Worm (Caenorhabditis elegans) whole organism, young adult: ENCODE data around the gene F23F1.6.

ENCODE experiments used
- B0035.1 ChIP-seq: sonication (generic microtip); optimal IDR thresholded peaks from 2 replicates; lab custom pipeline; 2016; ENCODE audit warnings: missing genetic modification characterization, mild to moderate bottlenecking, missing compliant biosample characterization, missing genotype, missing genetic modification reagents
- B0261.1 ChIP-seq: sonication (generic microtip); optimal IDR thresholded peaks from 2 replicates; lab custom pipeline; 2016; ENCODE audit warnings: mild to moderate bottlenecking, missing genetic modification characterization, moderate library complexity, missing compliant biosample characterization
- F23B12.7 ChIP-seq: sonication (generic microtip); optimal IDR thresholded peaks from 2 replicates; lab custom pipeline; 2017; ENCODE audit warnings: missing genetic modification characterization, mild to moderate bottlenecking, missing compliant biosample characterization, antibody characterized with exemption, moderate library complexity; ENCODE audit not compliant: insufficient read depth
- F37B4.10 ChIP-seq: fragments of 200-800 bp; sonication (Bioruptor generic); IDR thresholded peaks from 2 replicates; pipeline ENCODE4 v1.3.6; 2022; ENCODE audit warnings: missing genetic modification characterization, missing compliant biosample characterization
- F49E8.2 ChIP-seq: sonication (generic microtip); optimal IDR thresholded peaks from 3 replicates; lab custom pipeline; 2017; ENCODE audit warnings: missing genetic modification characterization, mild to moderate bottlenecking, missing compliant biosample characterization, antibody characterized with exemption, moderate library complexity; ENCODE audit not compliant: insufficient read depth
- F52B5.7 ChIP-seq: sonication (generic microtip); optimal IDR thresholded peaks from 2 replicates; lab custom pipeline; 2016; ENCODE audit warnings: mild to moderate bottlenecking, missing genetic modification characterization, missing compliant biosample characterization
- F55B11.4 ChIP-seq: sonication (generic microtip); optimal IDR thresholded peaks from 2 replicates; lab custom pipeline; 2016; ENCODE audit warnings: missing compliant biosample characterization, missing genetic modification characterization, borderline replicate concordance; ENCODE audit not compliant: insufficient read depth
- F57C9.4 ChIP-seq: sonication (generic microtip); optimal IDR thresholded peaks from 2 replicates; lab custom pipeline; 2017; ENCODE audit warnings: mild to moderate bottlenecking, missing genetic modification characterization, missing compliant biosample characterization
- T26A5.8 ChIP-seq: sonication (generic microtip); optimal IDR thresholded peaks from 2 replicates; lab custom pipeline; 2016; ENCODE audit warnings: missing genetic modification characterization, missing compliant biosample characterization
- Y53F4B.3 ChIP-seq: fragments of 200-800 bp; sonication (Bioruptor generic); IDR thresholded peaks from 2 replicates; pipeline ENCODE4 v1.3.6; 2022; ENCODE audit warnings: missing genetic modification reagents, missing genetic modification characterization, missing compliant biosample characterization
- Y53G8AR.9 ChIP-seq: fragments of 200-800 bp; sonication (Bioruptor generic); conservative IDR thresholded peaks from 2 replicates; pipeline ENCODE4 v1.3.6; 2022; ENCODE audit warnings: missing genetic modification reagents, missing genetic modification characterization, missing compliant biosample characterization
- Y95B8A.8 ChIP-seq: fragments of 200-800 bp; sonication (Bioruptor generic); IDR thresholded peaks from 2 replicates; pipeline ENCODE4 v1.3.6; 2022; ENCODE audit warnings: missing genetic modification reagents, missing genetic modification characterization, missing compliant biosample characterization
- ama-1 ChIP-seq, 3 experiments: fragments of 150-350 bp in 1 of 3; sonication (generic microtip) in 2 of 3; optimal IDR thresholded peaks; 2 replicates each; lab custom pipeline; 2014 to 2018; ENCODE audit warnings: missing biosample characterization in 2 of 3, missing genetic modification characterization in 2 of 3, missing genetic modification reagents in 2 of 3
- attf-3 ChIP-seq: fragments of 200-800 bp; sonication (Bioruptor generic); conservative IDR thresholded peaks from 2 replicates; pipeline ENCODE4 v1.3.6; 2022; ENCODE audit warnings: missing genetic modification reagents, missing genetic modification characterization, missing compliant biosample characterization
- attf-5 ChIP-seq: fragments of 200-800 bp; sonication (Bioruptor generic); optimal IDR thresholded peaks from 2 replicates; lab custom pipeline; 2018; ENCODE audit warnings: mild to moderate bottlenecking, missing genetic modification characterization, missing compliant biosample characterization
- bed-2 ChIP-seq: fragments of 200-800 bp; sonication (Bioruptor generic); IDR thresholded peaks from 2 replicates; pipeline ENCODE4 v1.3.6; 2022; ENCODE audit warnings: missing genetic modification reagents, missing genetic modification characterization, missing compliant biosample characterization
- ccch-3 ChIP-seq: fragments of 200-800 bp; sonication (Bioruptor generic); optimal IDR thresholded peaks from 2 replicates; lab custom pipeline; 2018; ENCODE audit warnings: mild to moderate bottlenecking, missing genetic modification characterization, missing compliant biosample characterization
- cebp-1 ChIP-seq, 2 experiments: fragments of 200-800 bp in 1 of 2; sonication (Bioruptor generic) in 1 of 2; sonication (generic microtip) in 1 of 2; IDR thresholded peaks in 1 of 2; optimal IDR thresholded peaks in 1 of 2; 2 replicates each; pipeline versions ENCODE4 v1.3.6 to Lab custom; 2017 to 2022; ENCODE audit warnings: missing compliant biosample characterization in 2 of 2, missing genetic modification characterization in 2 of 2, mild to moderate bottlenecking in 1 of 2, missing genetic modification reagents in 1 of 2, moderate library complexity in 1 of 2
- cebp-2 ChIP-seq: fragments of 200-800 bp; sonication (Bioruptor generic); IDR thresholded peaks from 2 replicates; pipeline ENCODE4 v1.3.6; 2022; ENCODE audit warnings: missing genetic modification characterization, missing compliant biosample characterization
- ceh-27 ChIP-seq: fragments of 200-800 bp; sonication (Bioruptor generic); optimal IDR thresholded peaks from 2 replicates; lab custom pipeline; 2018; ENCODE audit warnings: mild to moderate bottlenecking, missing genetic modification characterization, moderate library complexity, missing compliant biosample characterization
- ceh-40 ChIP-seq: fragments of 200-800 bp; sonication (Bioruptor generic); IDR thresholded peaks from 2 replicates; pipeline ENCODE4 v1.3.6; 2022; ENCODE audit warnings: missing genetic modification characterization, missing compliant biosample characterization
- ceh-91 ChIP-seq: fragments of 200-800 bp; sonication (Bioruptor generic); IDR thresholded peaks from 2 replicates; pipeline ENCODE4 v1.3.6; 2022; ENCODE audit warnings: missing genetic modification reagents, missing genetic modification characterization, missing compliant biosample characterization
- dpff-1 ChIP-seq: sonication (generic microtip); optimal IDR thresholded peaks from 2 replicates; lab custom pipeline; 2017; ENCODE audit warnings: mild to moderate bottlenecking, missing genetic modification characterization, missing compliant biosample characterization
- efl-1 ChIP-seq: fragments of 150-350 bp; optimal IDR thresholded peaks from 2 replicates; lab custom pipeline; 2014; ENCODE audit warnings: missing biosample characterization, missing genetic modification reagents, missing genetic modification characterization
- egl-44 ChIP-seq: fragments of 200-800 bp; sonication (Bioruptor generic); IDR thresholded peaks from 2 replicates; pipeline ENCODE4 v1.3.6; 2022; ENCODE audit warnings: missing genetic modification reagents, missing genetic modification characterization, missing compliant biosample characterization
- egrh-3 ChIP-seq: fragments of 200-800 bp; sonication (Bioruptor generic); IDR thresholded peaks from 2 replicates; pipeline ENCODE4 v1.3.6; 2022; ENCODE audit warnings: missing genetic modification reagents, missing genetic modification characterization, missing compliant biosample characterization
- gei-17 ChIP-seq: fragments of 200-800 bp; sonication (Bioruptor generic); optimal IDR thresholded peaks from 2 replicates; lab custom pipeline; 2018; ENCODE audit warnings: mild to moderate bottlenecking, missing genetic modification characterization, missing compliant biosample characterization
- hmg-1.2 ChIP-seq: fragments of 200-800 bp; sonication (Bioruptor generic); IDR thresholded peaks from 2 replicates; pipeline ENCODE4 v1.3.6; 2022; ENCODE audit warnings: missing genetic modification reagents, missing genetic modification characterization, missing compliant biosample characterization
- hrde-1 ChIP-seq: sonication (generic microtip); optimal IDR thresholded peaks from 2 replicates; lab custom pipeline; 2016; ENCODE audit warnings: missing genetic modification characterization, mild to moderate bottlenecking, missing compliant biosample characterization, moderate library complexity, missing genotype, missing genetic modification reagents, borderline replicate concordance
- lag-1 ChIP-seq: fragments of 200-800 bp; sonication (Bioruptor generic); IDR thresholded peaks from 2 replicates; pipeline ENCODE4 v1.3.6; 2022; ENCODE audit warnings: missing genetic modification reagents, missing genetic modification characterization, missing compliant biosample characterization
- lin-35 ChIP-seq, 3 experiments: fragments of 150-350 bp in 2 of 3; sonication (generic microtip) in 1 of 3; optimal IDR thresholded peaks; 2 replicates each; lab custom pipeline; 2014 to 2018; ENCODE audit warnings: missing biosample characterization in 3 of 3, missing genetic modification characterization in 3 of 3, missing genetic modification reagents in 3 of 3
- madf-10 ChIP-seq: sonication (generic microtip); optimal IDR thresholded peaks from 2 replicates; lab custom pipeline; 2016; ENCODE audit warnings: mild to moderate bottlenecking, missing genetic modification characterization, missing compliant biosample characterization
- madf-6 ChIP-seq: fragments of 200-800 bp; sonication (Bioruptor generic); IDR thresholded peaks from 2 replicates; pipeline ENCODE4 v1.3.6; 2022; ENCODE audit warnings: missing genetic modification reagents, missing genetic modification characterization, missing compliant biosample characterization
- nfya-2 ChIP-seq: fragments of 200-800 bp; sonication (Bioruptor generic); IDR thresholded peaks from 2 replicates; pipeline ENCODE4 v1.3.6; 2022; ENCODE audit warnings: missing genetic modification reagents, missing genetic modification characterization, missing compliant biosample characterization
- nfyb-1 ChIP-seq: fragments of 200-800 bp; sonication (Bioruptor generic); IDR thresholded peaks from 2 replicates; pipeline ENCODE4 v1.3.6; 2022; ENCODE audit warnings: missing genetic modification reagents, missing genetic modification characterization, missing compliant biosample characterization
- nhr-90 ChIP-seq: sonication (generic microtip); optimal IDR thresholded peaks from 2 replicates; lab custom pipeline; 2016; ENCODE audit warnings: missing genotype, mild to moderate bottlenecking, missing genetic modification characterization, missing compliant biosample characterization
- pha-4 ChIP-seq: fragments of 150-350 bp; sonication (generic microtip); optimal IDR thresholded peaks from 2 replicates; lab custom pipeline; 2014; ENCODE audit warnings: missing biosample characterization, missing genetic modification reagents, missing genetic modification characterization
- rcor-1 ChIP-seq: fragments of 200-800 bp; sonication (Bioruptor generic); IDR thresholded peaks from 2 replicates; pipeline ENCODE4 v1.3.6; 2022; ENCODE audit warnings: missing genetic modification reagents, missing genetic modification characterization, missing compliant biosample characterization
- sdz-38 ChIP-seq: sonication (generic microtip); optimal IDR thresholded peaks from 2 replicates; lab custom pipeline; 2016; ENCODE audit warnings: missing genotype, missing genetic modification characterization, missing compliant biosample characterization
- snpc-1.1 ChIP-seq: sonication (generic microtip); optimal IDR thresholded peaks from 2 replicates; lab custom pipeline; 2017; ENCODE audit warnings: missing genetic modification characterization, mild to moderate bottlenecking, missing compliant biosample characterization, antibody characterized with exemption, moderate library complexity, missing genotype, missing genetic modification reagents; ENCODE audit not compliant: insufficient read depth
- snpc-3.4 ChIP-seq: sonication (generic microtip); optimal IDR thresholded peaks from 2 replicates; lab custom pipeline; 2017; ENCODE audit warnings: missing genetic modification characterization, mild to moderate bottlenecking, missing compliant biosample characterization, antibody characterized with exemption, moderate library complexity, missing genotype, missing genetic modification reagents
- tbx-9 ChIP-seq: sonication (generic microtip); optimal IDR thresholded peaks from 2 replicates; lab custom pipeline; 2016; ENCODE audit warnings: borderline replicate concordance, missing genetic modification characterization, inconsistent platforms, missing compliant biosample characterization
- zfh-2 ChIP-seq: fragments of 200-800 bp; sonication (Bioruptor generic); conservative IDR thresholded peaks from 2 replicates; pipeline ENCODE4 v1.3.6; 2022; ENCODE audit warnings: missing genetic modification reagents, missing genetic modification characterization, missing compliant biosample characterization
- ztf-22 ChIP-seq: fragments of 200-800 bp; sonication (Bioruptor generic); optimal IDR thresholded peaks from 2 replicates; lab custom pipeline; 2018; ENCODE audit warnings: mild to moderate bottlenecking, missing genetic modification characterization, moderate library complexity, missing compliant biosample characterization
- ztf-25 ChIP-seq: fragments of 200-800 bp; sonication (Bioruptor generic); IDR thresholded peaks from 2 replicates; pipeline ENCODE4 v1.3.6; 2022; ENCODE audit warnings: missing genetic modification reagents, missing genetic modification characterization, missing compliant biosample characterization
- ztf-3 ChIP-seq: fragments of 200-800 bp; sonication (Bioruptor generic); optimal IDR thresholded peaks from 2 replicates; lab custom pipeline; 2018; ENCODE audit warnings: mild to moderate bottlenecking, missing genetic modification characterization, missing compliant biosample characterization
- ztf-6 ChIP-seq: fragments of 200-800 bp; sonication (Bioruptor generic); IDR thresholded peaks from 2 replicates; pipeline ENCODE4 v1.3.6; 2022; ENCODE audit warnings: missing genetic modification reagents, missing genetic modification characterization, missing compliant biosample characterization

F23F1.6 gene

DNA sequence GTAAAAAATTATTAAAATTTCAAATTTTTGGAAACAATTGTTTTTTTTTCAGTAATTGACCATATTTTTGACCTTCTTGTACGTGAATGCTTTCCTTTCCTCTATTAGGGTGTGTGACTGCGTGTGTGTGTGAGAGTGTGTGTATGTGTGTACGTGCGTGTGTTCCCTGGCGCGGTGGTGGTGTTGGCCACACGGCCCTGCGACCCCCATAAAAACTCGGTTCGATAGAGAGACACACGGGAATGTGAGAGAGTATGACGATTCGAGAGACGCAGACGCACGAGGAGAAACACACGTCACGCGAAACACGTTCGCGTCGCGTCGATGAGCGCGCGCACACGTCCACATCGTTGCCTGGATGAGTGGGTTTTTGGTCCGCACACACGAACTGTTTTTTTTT is 18.3 kb downstream of the F23F1.6 start (continued):
- no peak for TF ChIP-seq F37B4.10 (GFP tag; lab: Robert Waterston, UW)
- no peak for TF ChIP-seq Y53F4B.3 (GFP tag; lab: Robert Waterston, UW)
- TF ChIP-seq hrde-1 (tag; lab: Kevin White, UChicago) = no peak
- no peak for TF ChIP-seq F49E8.2 (tag; lab: Kevin White, UChicago)
- peak in 1 of 3 experiments; percentile 41 for TF ChIP-seq lin-35 (GFP tag; optimal IDR thresholded peaks at IDR 0.05; lab: Kevin White, UChicago)
- TF ChIP-seq Y95B8A.8 = no peak
- TF ChIP-seq zfh-2 (GFP tag; lab: Robert Waterston, UW) = no peak; the same call in none of the 2 replicates
- TF ChIP-seq ceh-91 (GFP tag; lab: Robert Waterston, UW) = no peak
- no peak for TF ChIP-seq lag-1 (GFP tag; lab: Robert Waterston, UW)
- no peak for TF ChIP-seq attf-3 (GFP tag; lab: Robert Waterston, UW)
- TF ChIP-seq F57C9.4 (tag; lab: Kevin White, UChicago) = no peak
- TF ChIP-seq F52B5.7 (tag; lab: Kevin White, UChicago) = no peak
- no peak for TF ChIP-seq ceh-40
- TF ChIP-seq ztf-22 (GFP tag; lab: Kevin White, UChicago) = no peak
- TF ChIP-seq snpc-1.1 (tag; lab: Kevin White, UChicago) = no peak
- peak; percentile 44 for TF ChIP-seq nfyb-1 (GFP tag; lab: Robert Waterston, UW)
- TF ChIP-seq ama-1 (optimal IDR thresholded peaks at IDR 0.05; lab: Kevin White, UChicago) = no peak
- TF ChIP-seq ama-1 (GFP tag; optimal IDR thresholded peaks at IDR 0.05; lab: Kevin White, UChicago) = no peak
- peak; percentile 96 for TF ChIP-seq hmg-1.2 (GFP tag; lab: Robert Waterston, UW)
- no peak for TF ChIP-seq egrh-3 (GFP tag; lab: Robert Waterston, UW)
- TF ChIP-seq ztf-3 = peak; percentile 16
- TF ChIP-seq dpff-1 (tag; lab: Kevin White, UChicago) = no peak
- TF ChIP-seq ztf-6 (GFP tag; lab: Robert Waterston, UW) = no peak
- TF ChIP-seq B0261.1 (tag; lab: Kevin White, UChicago) = no peak
- TF ChIP-seq tbx-9 (tag; lab: Kevin White, UChicago) = no peak
- no peak for TF ChIP-seq nfya-2
- TF ChIP-seq bed-2 (GFP tag; lab: Robert Waterston, UW) = no peak
- TF ChIP-seq rcor-1 (GFP tag; lab: Robert Waterston, UW) = 0 out of 2 replicates have a peak, but pooled peaks have one; percentile 20
- no peak for TF ChIP-seq pha-4 (tag; lab: Kevin White, UChicago)
- no peak for TF ChIP-seq cebp-2 (GFP tag; lab: Robert Waterston, UW)
- no peak for TF ChIP-seq gei-17 (GFP tag; lab: Kevin White, UChicago)
- no peak for TF ChIP-seq egl-44
- TF ChIP-seq Y53G8AR.9 (GFP tag; lab: Robert Waterston, UW) = no peak
- peak; percentile 55; the same call in 1 of the 2 replicates for TF ChIP-seq cebp-1 (GFP tag; IDR thresholded peaks at IDR 0.05; lab: Robert Waterston, UW)
- no peak for TF ChIP-seq cebp-1 (tag; optimal IDR thresholded peaks at IDR 0.05; lab: Kevin White, UChicago)
- TF ChIP-seq B0035.1 (tag; lab: Kevin White, UChicago) = no peak
- no peak for TF ChIP-seq sdz-38 (tag; lab: Kevin White, UChicago)
- peak; percentile 46 for TF ChIP-seq F23B12.7 (tag; lab: Kevin White, UChicago)
- peak; percentile 96 for TF ChIP-seq madf-10 (tag; lab: Kevin White, UChicago)
- no peak for TF ChIP-seq ccch-3 (GFP tag; lab: Kevin White, UChicago)
- no peak for TF ChIP-seq efl-1 (GFP tag; lab: Kevin White, UChicago)
- no peak for TF ChIP-seq madf-6 (GFP tag; lab: Robert Waterston, UW)
- TF ChIP-seq T26A5.8 (tag; lab: Kevin White, UChicago) = no peak
- peak; percentile 14 for TF ChIP-seq nhr-90 (tag; lab: Kevin White, UChicago)
- TF ChIP-seq ceh-27 (GFP tag; lab: Kevin White, UChicago) = peak; percentile 83
- no peak for TF ChIP-seq ztf-25 (GFP tag; lab: Robert Waterston, UW)
- no peak for TF ChIP-seq F55B11.4 (tag; lab: Kevin White, UChicago)
- no peak for TF ChIP-seq snpc-3.4
- peak; percentile 93 for TF ChIP-seq attf-5 (GFP tag; lab: Kevin White, UChicago)
